Fruit fly (Drosophila melanogaster) whole organism, embryonic: ENCODE results near the gene CG33107.

Experiments used
- Abd-B ChIP-seq: fragments of 200-800 bp; sonication (Bioruptor generic); optimal IDR thresholded peaks from 2 replicates; lab custom pipeline; 2018; ENCODE audit warnings: missing biosample characterization, mild to moderate bottlenecking, missing genetic modification characterization, moderate library complexity
- B-H2 ChIP-seq: fragments of 200-800 bp; sonication (Bioruptor generic); optimal IDR thresholded peaks from 2 replicates; lab custom pipeline; 2018; ENCODE audit warnings: missing biosample characterization, mild to moderate bottlenecking, missing genetic modification characterization
- CG10321 ChIP-seq: fragments of 200-800 bp; sonication (Bioruptor generic); IDR thresholded peaks from 2 replicates; pipeline ENCODE4 v1.3.6; 2022; ENCODE audit warnings: missing biosample characterization, missing genetic modification characterization
- CG10979 ChIP-seq: fragments of 200-800 bp; sonication (Bioruptor generic); optimal IDR thresholded peaks from 2 replicates; lab custom pipeline; 2018; ENCODE audit warnings: missing biosample characterization, mild to moderate bottlenecking, missing genetic modification characterization, moderate library complexity
- CG12071 ChIP-seq: fragments of 200-800 bp; sonication (Bioruptor generic); optimal IDR thresholded peaks from 3 replicates; lab custom pipeline; 2018; ENCODE audit warnings: missing biosample characterization, mild to moderate bottlenecking, missing genetic modification characterization
- CG12391 ChIP-seq: fragments of 200-800 bp; sonication (Bioruptor generic); optimal IDR thresholded peaks from 3 replicates; lab custom pipeline; 2018; ENCODE audit warnings: missing biosample characterization, mild to moderate bottlenecking, missing genetic modification characterization, moderate library complexity
- CG14860 ChIP-seq: fragments of 200-800 bp; sonication (Bioruptor generic); IDR thresholded peaks from 3 replicates; pipeline ENCODE4 v1.3.6; 2022; ENCODE audit warnings: missing biosample characterization, missing genetic modification characterization; ENCODE audit not compliant: partially characterized antibody
- CG2129 ChIP-seq: fragments of 200-800 bp; sonication (Bioruptor generic); IDR thresholded peaks from 2 replicates; pipeline ENCODE4 v1.3.6; 2022; ENCODE audit warnings: missing biosample characterization, missing genetic modification characterization; ENCODE audit not compliant: partially characterized antibody
- CG3065 ChIP-seq: fragments of 200-800 bp; sonication (Bioruptor generic); optimal IDR thresholded peaks from 2 replicates; lab custom pipeline; 2016; ENCODE audit warnings: missing biosample characterization, missing genetic modification characterization
- CG3726 ChIP-seq: fragments of 200-800 bp; sonication (Bioruptor generic); IDR thresholded peaks from 3 replicates; pipeline ENCODE4, ENCODE4 v1.3.6; 2022; ENCODE audit warnings: missing biosample characterization, missing genetic modification characterization
- CG6813 ChIP-seq: fragments of 200-800 bp; sonication (Bioruptor generic); optimal IDR thresholded peaks from 2 replicates; lab custom pipeline; 2017; ENCODE audit warnings: missing biosample characterization, missing genetic modification characterization, mild to moderate bottlenecking, moderate library complexity, missing genetic modification reagents
- CkIIα-i1 ChIP-seq: fragments of 200-800 bp; sonication (Bioruptor generic); IDR thresholded peaks from 2 replicates; pipeline ENCODE4 v1.3.6; 2022; ENCODE audit warnings: missing biosample characterization, missing genetic modification characterization
- D19A ChIP-seq: fragments of 200-800 bp; optimal IDR thresholded peaks from 3 replicates; lab custom pipeline; 2019; ENCODE audit warnings: missing biosample characterization, mild to moderate bottlenecking, missing genetic modification characterization, moderate library complexity
- Dbx ChIP-seq: fragments of 200-800 bp; sonication (Bioruptor generic); IDR thresholded peaks from 3 replicates; pipeline ENCODE4 v1.3.6; 2022; ENCODE audit warnings: missing biosample characterization, missing genetic modification characterization
- E2f2 ChIP-seq: fragments of 200-800 bp; sonication (Bioruptor generic); IDR thresholded peaks from 2 replicates; pipeline ENCODE4 v1.3.6; 2022; ENCODE audit warnings: missing biosample characterization, missing genetic modification characterization
- Ets97D ChIP-seq: fragments of 200-800 bp; sonication (Bioruptor generic); optimal IDR thresholded peaks from 3 replicates; lab custom pipeline; 2016; ENCODE audit warnings: missing biosample characterization, missing genetic modification characterization
- HLH4C ChIP-seq: fragments of 200-800 bp; sonication (Bioruptor generic); IDR thresholded peaks from 3 replicates; pipeline ENCODE4 v1.3.6; 2022; ENCODE audit warnings: missing biosample characterization, missing genetic modification characterization; ENCODE audit not compliant: partially characterized antibody
- Hr78 ChIP-seq, 2 experiments: fragments of 200-800 bp in 1 of 2; fragments of >200 bp in 1 of 2; sonication (Bioruptor generic) in 1 of 2; optimal IDR thresholded peaks; 2 replicates each; lab custom pipeline; 2017 to 2019; ENCODE audit warnings: missing biosample characterization in 2 of 2, missing genetic modification characterization in 2 of 2, mild to moderate bottlenecking in 1 of 2, moderate library complexity in 1 of 2
- Myb ChIP-seq: fragments of 200-800 bp; sonication (Bioruptor generic); optimal IDR thresholded peaks from 2 replicates; lab custom pipeline; 2016; ENCODE audit warnings: missing biosample characterization, missing genetic modification characterization
- NFAT ChIP-seq: fragments of 200-800 bp; sonication (Bioruptor generic); IDR thresholded peaks from 2 replicates; pipeline ENCODE4 v1.3.6; 2022; ENCODE audit warnings: missing biosample characterization, missing genetic modification characterization
- Nf-YA ChIP-seq: fragments of 200-800 bp; sonication (Bioruptor generic); IDR thresholded peaks from 2 replicates; pipeline ENCODE4 v1.3.6; 2022; ENCODE audit warnings: missing biosample characterization, missing genetic modification characterization
- Opbp ChIP-seq: fragments of 200-800 bp; sonication (Bioruptor generic); IDR thresholded peaks from 3 replicates; pipeline ENCODE4 v1.3.6; 2022; ENCODE audit warnings: missing biosample characterization, missing genetic modification characterization; ENCODE audit not compliant: partially characterized antibody
- Ravus ChIP-seq: fragments of 200-800 bp; sonication (Bioruptor generic); IDR thresholded peaks from 2 replicates; pipeline ENCODE4 v1.3.6; 2022; ENCODE audit warnings: missing biosample characterization, missing genetic modification characterization
- Sox100B ChIP-seq: fragments of 200-800 bp; sonication (Bioruptor generic); optimal IDR thresholded peaks from 3 replicates; lab custom pipeline; 2018; ENCODE audit warnings: missing biosample characterization, mild to moderate bottlenecking, missing genetic modification characterization
- Ssrp ChIP-seq: fragments of 200-800 bp; sonication (Bioruptor generic); optimal IDR thresholded peaks from 2 replicates; lab custom pipeline; 2018; ENCODE audit warnings: missing biosample characterization, mild to moderate bottlenecking, missing genetic modification characterization, moderate library complexity
- aop ChIP-seq: fragments of 200-800 bp; sonication (Bioruptor generic); IDR thresholded peaks from 2 replicates; pipeline ENCODE4 v1.3.6; 2022; ENCODE audit warnings: missing biosample characterization, missing genetic modification characterization
- ap ChIP-seq: fragments of 200-800 bp; sonication (Bioruptor generic); IDR thresholded peaks from 2 replicates; pipeline ENCODE4 v1.3.6; 2022; ENCODE audit warnings: missing biosample characterization, missing genetic modification characterization
- dan ChIP-seq: fragments of 200-800 bp; sonication (Bioruptor generic); IDR thresholded peaks from 2 replicates; pipeline ENCODE4 v1.3.6; 2022; ENCODE audit warnings: missing biosample characterization, missing genetic modification characterization
- danr ChIP-seq: fragments of 200-800 bp; sonication (Bioruptor generic); IDR thresholded peaks from 2 replicates; pipeline ENCODE4 v1.3.6; 2022; ENCODE audit warnings: missing biosample characterization, missing genetic modification characterization
- eyg ChIP-seq: fragments of 200-800 bp; sonication (Bioruptor generic); optimal IDR thresholded peaks from 3 replicates; lab custom pipeline; 2016; ENCODE audit warnings: missing biosample characterization, missing genetic modification characterization
- h ChIP-seq: fragments of >200 bp; optimal IDR thresholded peaks from 2 replicates; lab custom pipeline; 2017
- ind ChIP-seq: fragments of 200-800 bp; sonication (Bioruptor generic); optimal IDR thresholded peaks from 3 replicates; lab custom pipeline; 2016; ENCODE audit warnings: missing biosample characterization, missing genetic modification characterization
- nerfin-1 ChIP-seq: fragments of 200-800 bp; sonication (Bioruptor generic); optimal IDR thresholded peaks from 3 replicates; lab custom pipeline; 2019; ENCODE audit warnings: missing biosample characterization, mild to moderate bottlenecking, missing genetic modification characterization, moderate library complexity
- pfk ChIP-seq: fragments of 200-800 bp; sonication (Bioruptor generic); optimal IDR thresholded peaks from 2 replicates; lab custom pipeline; 2018; ENCODE audit warnings: missing biosample characterization, mild to moderate bottlenecking, missing genetic modification characterization, moderate library complexity
- pho ChIP-seq: fragments of 200-800 bp; sonication (Bioruptor generic); optimal IDR thresholded peaks from 2 replicates; lab custom pipeline; 2016; ENCODE audit warnings: missing biosample characterization, missing genetic modification characterization
- prd ChIP-seq, 3 experiments: fragments of >200 bp in 2 of 3; fragments of 200-800 bp in 1 of 3; sonication (Bioruptor generic) in 1 of 3; optimal IDR thresholded peaks in 2 of 3; IDR thresholded peaks in 1 of 3; 2 replicates in 2 of 3; 3 replicates in 1 of 3; pipeline versions ENCODE4 v1.3.6 to Lab custom; 2017 to 2022; ENCODE audit warnings: missing biosample characterization in 1 of 3, missing genetic modification characterization in 1 of 3
- rib ChIP-seq: fragments of 200-800 bp; sonication (Bioruptor generic); IDR thresholded peaks from 2 replicates; pipeline ENCODE4 v1.3.6; 2022; ENCODE audit warnings: missing biosample characterization, missing genetic modification characterization
- sima ChIP-seq: fragments of 200-800 bp; sonication (Bioruptor generic); optimal IDR thresholded peaks from 2 replicates; lab custom pipeline; 2016; ENCODE audit warnings: missing biosample characterization, missing genetic modification characterization
- sisA ChIP-seq: fragments of 200-800 bp; sonication (Bioruptor generic); IDR thresholded peaks from 2 replicates; pipeline ENCODE4 v1.3.6; 2022; ENCODE audit warnings: missing biosample characterization, missing genetic modification characterization
- slou ChIP-seq: fragments of 200-800 bp; sonication (Bioruptor generic); optimal IDR thresholded peaks from 3 replicates; lab custom pipeline; 2016; ENCODE audit warnings: missing biosample characterization, missing genetic modification characterization
- sna ChIP-seq: fragments of 200-800 bp; sonication (Bioruptor generic); IDR thresholded peaks from 2 replicates; pipeline ENCODE4 v1.3.6; 2022; ENCODE audit warnings: missing biosample characterization, missing genetic modification characterization; ENCODE audit not compliant: partially characterized antibody
- stc ChIP-seq: fragments of 200-800 bp; sonication (Bioruptor generic); IDR thresholded peaks from 2 replicates; pipeline ENCODE4 v1.3.6; 2022; ENCODE audit warnings: missing biosample characterization, missing genetic modification characterization
- tll ChIP-seq, 2 experiments: fragments of 200-800 bp in 1 of 2; fragments of >200 bp in 1 of 2; sonication (Bioruptor generic) in 1 of 2; optimal IDR thresholded peaks; 2 replicates each; lab custom pipeline; 2017 to 2019; ENCODE audit warnings: missing biosample characterization in 2 of 2, missing genetic modification characterization in 2 of 2, mild to moderate bottlenecking in 1 of 2, moderate library complexity in 1 of 2
- tup ChIP-seq: fragments of 200-800 bp; sonication (Bioruptor generic); optimal IDR thresholded peaks from 2 replicates; lab custom pipeline; 2016; ENCODE audit warnings: missing biosample characterization, mild to moderate bottlenecking, missing genetic modification characterization, moderate library complexity
- vnd ChIP-seq: fragments of 200-800 bp; sonication (Bioruptor generic); IDR thresholded peaks from 3 replicates; pipeline ENCODE4 v1.3.6; 2022; ENCODE audit warnings: missing biosample characterization, missing genetic modification characterization; ENCODE audit not compliant: partially characterized antibody
- vvl ChIP-seq: fragments of 200-800 bp; sonication (Bioruptor generic); IDR thresholded peaks from 2 replicates; pipeline ENCODE4 v1.3.6; 2022; ENCODE audit warnings: missing biosample characterization, missing genetic modification characterization
- zf30C ChIP-seq: fragments of 200-800 bp; sonication (Bioruptor generic); optimal IDR thresholded peaks from 3 replicates; lab custom pipeline; 2018; ENCODE audit warnings: missing biosample characterization, mild to moderate bottlenecking, missing genetic modification characterization
- zfh1 ChIP-seq: fragments of 200-800 bp; sonication (Bioruptor generic); IDR thresholded peaks from 3 replicates; pipeline ENCODE4 v1.3.6; 2022; ENCODE audit warnings: missing biosample characterization, missing genetic modification characterization

CG33107 gene

DNA sequence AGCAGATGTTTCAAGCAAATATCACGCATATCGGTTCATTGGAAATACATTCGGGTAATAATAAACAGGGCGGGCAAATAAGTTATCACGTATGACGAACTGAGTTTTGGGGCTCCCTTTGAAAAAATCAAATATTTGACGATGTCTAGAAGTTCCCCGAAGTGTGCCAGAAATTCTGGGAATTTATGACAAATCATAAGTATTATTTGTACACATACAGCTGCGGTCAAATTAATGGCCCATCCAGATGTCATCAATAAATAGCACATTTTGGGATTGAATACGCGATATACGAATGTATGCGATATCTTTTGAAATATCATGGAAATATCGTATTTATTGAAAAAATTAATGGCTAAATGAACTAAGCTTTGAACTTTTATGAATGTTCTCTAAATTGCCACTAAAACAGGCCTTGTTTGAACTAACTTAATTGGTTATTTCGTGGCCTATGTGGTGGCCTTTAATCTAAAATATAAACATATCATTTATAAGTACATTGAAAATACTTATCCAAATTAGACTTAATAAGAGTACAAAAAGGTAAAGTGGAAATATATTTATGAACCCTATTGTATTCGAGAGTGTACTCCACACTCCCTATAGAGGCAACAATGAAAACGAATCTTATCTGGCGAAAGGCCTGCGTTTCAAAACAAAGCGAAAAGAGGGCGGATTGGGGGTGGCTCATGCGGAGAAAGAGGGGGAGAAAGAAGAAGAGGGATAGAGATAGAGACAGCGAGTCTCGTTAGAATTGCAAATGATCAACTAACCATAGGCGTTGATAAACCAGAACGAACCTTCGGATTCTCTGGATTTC lies 41.2 kb upstream of the CG33107 start (continued):
- TF ChIP-seq Opbp (no peak), CG12391 (tag; lab: Kevin White, UChicago) (peak; percentile 59), Dbx (GFP tag; lab: Robert Waterston, UW) (no peak), dan (no peak), sisA (GFP tag; lab: Robert Waterston, UW) (0 out of 2 replicates have a peak, but pooled peaks have one; percentile 10), h (lab: Kevin White, UChicago) (no peak), slou (GFP tag; lab: Kevin White, UChicago) (no peak), NFAT (GFP tag; lab: Robert Waterston, UW) (no peak), sima (GFP tag; lab: Kevin White, UChicago) (no peak), CG14860 (GFP tag; lab: Robert Waterston, UW) (no peak), ap (GFP tag; lab: Robert Waterston, UW) (no peak), tll (GFP tag; optimal IDR thresholded peaks at IDR 0.05; lab: Kevin White, UChicago) (no peak), Ets97D (GFP tag; lab: Kevin White, UChicago) (no peak), ind (GFP tag; lab: Kevin White, UChicago) (peak; percentile 16), CkIIα-i1 (GFP tag; lab: Robert Waterston, UW) (no peak), vnd (no peak), Myb (no peak), nerfin-1 (peak; percentile 32), D19A (tag; lab: Kevin White, UChicago) (peak; percentile 60), Sox100B (GFP tag; lab: Kevin White, UChicago) (peak; percentile 73), CG6813 (GFP tag; lab: Kevin White, UChicago) (peak; percentile 8), Nf-YA (no peak), CG2129 (no peak), pfk (GFP tag; lab: Kevin White, UChicago) (no peak), tup (no peak), pho (no peak), CG3726 (no peak), CG10321 (GFP tag; lab: Robert Waterston, UW) (no peak), zfh1 (0 out of 3 replicates have a peak, but pooled peaks have one; percentile 3), Ssrp (tag; lab: Kevin White, UChicago) (peak; percentile 47), zf30C (GFP tag; lab: Kevin White, UChicago) (no peak), CG10979 (peak; percentile 74), Hr78 (GFP tag; optimal IDR thresholded peaks at IDR 0.05; lab: Kevin White, UChicago) (peak in 1 of 2 experiments; percentile 11), CG3065 (GFP tag; lab: Kevin White, UChicago) (no peak), CG12071 (GFP tag; lab: Kevin White, UChicago) (no peak), eyg (GFP tag; lab: Kevin White, UChicago) (no peak), aop (no peak), danr (no peak), sna (GFP tag; lab: Robert Waterston, UW) (no peak), E2f2 (GFP tag; lab: Robert Waterston, UW) (no peak), rib (GFP tag; lab: Robert Waterston, UW) (no peak), B-H2 (no peak), stc (no peak), Ravus (no peak), Abd-B (GFP tag; lab: Kevin White, UChicago) (peak; percentile 29), HLH4C (GFP tag; lab: Robert Waterston, UW) (no peak), prd (optimal IDR thresholded peaks at IDR 0.05; lab: Kevin White, UChicago) (no peak), prd (GFP tag; IDR thresholded peaks at IDR 0.05; lab: Robert Waterston, UW) (0 out of 3 replicates have a peak, but pooled peaks have one; percentile 30), vvl (peak; percentile 23; the same call in 1 of the 2 replicates)
